Worm (Caenorhabditis elegans) whole organism, early embryonic: Measurements from ENCODE around the gene pnc-2.

Experiments used
- aly-1 ChIP-seq: sonication (generic microtip); optimal IDR thresholded peaks from 2 replicates; lab custom pipeline; 2016; ENCODE audit warnings: missing genetic modification characterization, missing compliant biosample characterization
- ceh-36 ChIP-seq: sonication (generic microtip); optimal IDR thresholded peaks from 2 replicates; lab custom pipeline; 2016; ENCODE audit warnings: missing genetic modification characterization, inconsistent platforms, missing compliant biosample characterization
- hmg-4 ChIP-seq: fragments of 200-800 bp; sonication (Bioruptor generic); optimal IDR thresholded peaks from 2 replicates; lab custom pipeline; 2018; ENCODE audit warnings: mild to moderate bottlenecking, missing genetic modification characterization, missing compliant biosample characterization

DNA sequence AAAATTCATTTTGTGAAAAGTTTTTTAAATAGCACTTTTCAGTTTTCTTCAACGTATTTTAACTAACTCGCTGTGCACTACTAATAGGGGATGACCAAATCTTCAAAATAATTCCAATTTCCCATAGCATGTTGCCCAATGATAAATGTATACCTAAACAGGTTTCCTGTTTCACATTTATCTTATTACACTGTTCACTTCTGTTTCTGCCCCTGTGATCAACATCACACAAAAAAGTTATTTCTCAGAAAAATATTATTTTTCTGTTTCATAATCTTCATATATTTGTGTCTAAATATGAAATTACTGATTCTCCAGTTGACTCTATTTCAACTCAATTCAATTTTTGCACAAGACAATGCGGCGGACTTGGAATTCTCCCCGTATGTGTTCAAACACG lies 41.0 kb upstream of the pnc-2 start, which contains the start of gene Y41E3.22:
- TF ChIP-seq hmg-4 (GFP tag; lab: Kevin White, UChicago) (no peak), aly-1 (no peak), ceh-36 (tag; lab: Kevin White, UChicago) (no peak)
